Worm (Caenorhabditis elegans) whole organism, early embryonic: ENCODE measurements around the gene lgc-38.

Experiments
- B0310.2 ChIP-seq: sonication (generic microtip); optimal IDR thresholded peaks from 2 replicates; lab custom pipeline; 2016; ENCODE audit warnings: mild to moderate bottlenecking, missing genetic modification characterization, missing compliant biosample characterization
- F13C5.2 ChIP-seq: sonication (generic microtip); optimal IDR thresholded peaks from 2 replicates; lab custom pipeline; 2017; ENCODE audit warnings: mild to moderate bottlenecking, missing genetic modification characterization, inconsistent platforms, missing compliant biosample characterization
- ceh-13 ChIP-seq: fragments of 200-800 bp; sonication (Bioruptor generic); optimal IDR thresholded peaks from 2 replicates; lab custom pipeline; 2018; ENCODE audit warnings: mild to moderate bottlenecking, missing genetic modification characterization, missing compliant biosample characterization
- ceh-36 ChIP-seq: sonication (generic microtip); optimal IDR thresholded peaks from 2 replicates; lab custom pipeline; 2016; ENCODE audit warnings: missing genetic modification characterization, inconsistent platforms, missing compliant biosample characterization
- ets-7 ChIP-seq: sonication (generic microtip); optimal IDR thresholded peaks from 2 replicates; lab custom pipeline; 2016; ENCODE audit warnings: missing genotype, missing genetic modification characterization, missing compliant biosample characterization
- flt-1 ChIP-seq: fragments of 200-800 bp; sonication (Bioruptor generic); IDR thresholded peaks from 2 replicates; pipeline ENCODE4 v1.3.6; 2022; ENCODE audit warnings: missing genetic modification characterization, missing compliant biosample characterization
- hmbx-1 ChIP-seq: sonication (generic microtip); optimal IDR thresholded peaks from 2 replicates; lab custom pipeline; 2016; ENCODE audit warnings: mild to moderate bottlenecking, missing genetic modification characterization, missing compliant biosample characterization
- hmg-4 ChIP-seq: fragments of 200-800 bp; sonication (Bioruptor generic); optimal IDR thresholded peaks from 2 replicates; lab custom pipeline; 2018; ENCODE audit warnings: mild to moderate bottlenecking, missing genetic modification characterization, missing compliant biosample characterization
- hnd-1 ChIP-seq: sonication (generic microtip); optimal IDR thresholded peaks from 2 replicates; lab custom pipeline; 2016; ENCODE audit warnings: missing genetic modification characterization, missing compliant biosample characterization
- pes-1 ChIP-seq: fragments of 200-800 bp; sonication (Bioruptor generic); IDR thresholded peaks from 2 replicates; pipeline ENCODE4 v1.3.6; 2022; ENCODE audit warnings: missing genetic modification reagents, missing genetic modification characterization, missing compliant biosample characterization
- scrt-1 ChIP-seq: fragments of 200-800 bp; sonication (Bioruptor generic); IDR thresholded peaks from 2 replicates; pipeline ENCODE4 v1.3.6; 2022; ENCODE audit warnings: missing genetic modification characterization, missing compliant biosample characterization
- sea-1 ChIP-seq: fragments of 200-800 bp; sonication (Bioruptor generic); conservative IDR thresholded peaks from 2 replicates; pipeline ENCODE4 v1.3.6; 2022; ENCODE audit warnings: missing genetic modification characterization, missing compliant biosample characterization
- tbx-11 ChIP-seq: fragments of 200-800 bp; sonication (Bioruptor generic); IDR thresholded peaks from 2 replicates; pipeline ENCODE4 v1.3.6; 2022; ENCODE audit warnings: missing genetic modification characterization, missing compliant biosample characterization
- tbx-37 ChIP-seq: fragments of 200-800 bp; sonication (Bioruptor generic); conservative IDR thresholded peaks from 2 replicates; pipeline ENCODE4 v1.3.6; 2022; ENCODE audit warnings: missing genetic modification reagents, missing genetic modification characterization, missing compliant biosample characterization
- tra-4 ChIP-seq: sonication (generic microtip); optimal IDR thresholded peaks from 2 replicates; lab custom pipeline; 2017; ENCODE audit warnings: missing genetic modification characterization, missing compliant biosample characterization

lgc-38 gene

ce11 chrIII:7064185-7064584 lies 55.2 kb downstream of the lgc-38 start, which contains the start of gene R01H2.4:
TSS of gene R01H2.4 (minus strand) at chrIII:7064285.
- no peak for TF ChIP-seq hnd-1 (tag; lab: Kevin White, UChicago)
- TF ChIP-seq ceh-36 (tag; lab: Kevin White, UChicago) = no peak
- TF ChIP-seq F13C5.2 = no peak
- no peak for TF ChIP-seq ceh-13 (GFP tag; lab: Kevin White, UChicago)
- TF ChIP-seq tbx-37 = no peak
- no peak for TF ChIP-seq tbx-11
- TF ChIP-seq scrt-1 = no peak
- no peak for TF ChIP-seq pes-1 (GFP tag; lab: Robert Waterston, UW)
- TF ChIP-seq sea-1 (GFP tag; lab: Robert Waterston, UW) = no peak
- no peak for TF ChIP-seq hmg-4 (GFP tag; lab: Kevin White, UChicago)

ce11 chrIII:7067385-7067896 lies 58.5 kb downstream of the lgc-38 start, which contains the start of gene ger-1:
TSS of gene ger-1 (minus strand) at chrIII:7067477.
- TF ChIP-seq tra-4 (tag; lab: Kevin White, UChicago) (no peak), hnd-1 (tag; lab: Kevin White, UChicago) (no peak), tbx-37 (no peak), ceh-13 (GFP tag; lab: Kevin White, UChicago) (no peak), flt-1 (GFP tag; lab: Robert Waterston, UW) (no peak), scrt-1 (no peak)

ce11 chrIII:7068520-7069113 lies 59.7 kb downstream of the lgc-38 start, which contains the start of the genes ubc-18 and R01H2.8:
TSS of gene ubc-18 (minus strand) at chrIII:7068570.
TSS of gene R01H2.8 (plus strand) at chrIII:7069063.
- TF ChIP-seq sea-1 (GFP tag; lab: Robert Waterston, UW) (no peak), ceh-36 (tag; lab: Kevin White, UChicago) (no peak), ets-7 (tag; lab: Kevin White, UChicago) (no peak), hnd-1 (tag; lab: Kevin White, UChicago) (no peak), hmbx-1 (tag; lab: Kevin White, UChicago) (no peak), B0310.2 (tag; lab: Kevin White, UChicago) (no peak), F13C5.2 (no peak), tbx-11 (no peak), ceh-13 (GFP tag; lab: Kevin White, UChicago) (no peak)
